Worm (Caenorhabditis elegans) whole organism, L4 larva: ENCODE measurements around the gene lin-48.

Experiments used
- ama-1 ChIP-seq: fragments of 150-350 bp; optimal IDR thresholded peaks from 2 replicates; lab custom pipeline; 2014; ENCODE audit warnings: inconsistent platforms, mixed read lengths
- ctbp-1 ChIP-seq: fragments of 200-800 bp; sonication (Bioruptor generic); IDR thresholded peaks from 2 replicates; pipeline ENCODE4 v1.3.6; 2022; ENCODE audit warnings: missing genetic modification reagents, missing genetic modification characterization, missing compliant biosample characterization
- daf-12 ChIP-seq: fragments of 150-350 bp; optimal IDR thresholded peaks from 2 replicates; lab custom pipeline; 2014; ENCODE audit warnings: missing biosample characterization, missing genetic modification reagents, missing genetic modification characterization
- unc-130 ChIP-seq: sonication (generic microtip); optimal IDR thresholded peaks from 2 replicates; lab custom pipeline; 2016; ENCODE audit warnings: missing genetic modification reagents, missing genetic modification characterization, missing compliant biosample characterization
- unc-62 ChIP-seq, 3 experiments: fragments of 150-350 bp in 1 of 3; sonication (generic microtip); optimal IDR thresholded peaks in 2 of 3; peaks in 1 of 3; 1 replicate in 1 of 3; 2 replicates in 2 of 3; lab custom pipeline; 2014 to 2017; ENCODE audit warnings: missing biosample characterization in 3 of 3, missing genetic modification characterization in 3 of 3, missing genetic modification reagents in 3 of 3, missing genotype in 1 of 3

- no peak for TF ChIP-seq daf-12 (tag; lab: Kevin White, UChicago)
- no peak for TF ChIP-seq unc-62 (GFP tag; optimal IDR thresholded peaks at IDR 0.05 in 1 of 2; lab: Kevin White, UChicago)
- TF ChIP-seq unc-62 (tag; optimal IDR thresholded peaks at IDR 0.05; lab: Kevin White, UChicago): no peak
- no peak for TF ChIP-seq unc-130 (GFP tag; lab: Kevin White, UChicago)
- TF ChIP-seq ama-1 (lab: Kevin White, UChicago): no peak
- no peak for TF ChIP-seq ctbp-1 (GFP tag; lab: Robert Waterston, UW)
Observed at ce11 chrIII:3737742-3738141, 7.5 kb upstream of the lin-48 start.
